Fruit fly (Drosophila melanogaster) whole organism, embryonic: Measurements from ENCODE around the gene CG3505.

Source experiments
- Atf-2 ChIP-seq: fragments of 200-800 bp; sonication (Bioruptor generic); optimal IDR thresholded peaks from 2 replicates; lab custom pipeline; 2016; ENCODE audit warnings: missing biosample characterization, missing genetic modification characterization
- CG10959 ChIP-seq: fragments of 200-800 bp; sonication (Bioruptor generic); IDR thresholded peaks from 2 replicates; pipeline ENCODE4 v1.3.6; 2022; ENCODE audit warnings: missing biosample characterization, missing genetic modification characterization
- CG10979 ChIP-seq: fragments of 200-800 bp; sonication (Bioruptor generic); optimal IDR thresholded peaks from 2 replicates; lab custom pipeline; 2018; ENCODE audit warnings: missing biosample characterization, mild to moderate bottlenecking, missing genetic modification characterization, moderate library complexity
- CG12219 ChIP-seq: fragments of 200-800 bp; sonication (Bioruptor generic); optimal IDR thresholded peaks from 3 replicates; lab custom pipeline; 2018; ENCODE audit warnings: missing biosample characterization, mild to moderate bottlenecking, missing genetic modification characterization
- CG14860 ChIP-seq: fragments of 200-800 bp; sonication (Bioruptor generic); IDR thresholded peaks from 3 replicates; pipeline ENCODE4 v1.3.6; 2022; ENCODE audit warnings: missing biosample characterization, missing genetic modification characterization; ENCODE audit not compliant: partially characterized antibody
- CG1603 ChIP-seq: fragments of 200-800 bp; sonication (Bioruptor generic); optimal IDR thresholded peaks from 2 replicates; lab custom pipeline; 2019; ENCODE audit warnings: missing biosample characterization, mild to moderate bottlenecking, missing genetic modification characterization, moderate library complexity
- CG17568 ChIP-seq: fragments of 200-800 bp; sonication (Bioruptor generic); optimal IDR thresholded peaks from 2 replicates; lab custom pipeline; 2018; ENCODE audit warnings: missing biosample characterization, mild to moderate bottlenecking, missing genetic modification characterization, moderate library complexity
- CG17829 ChIP-seq: fragments of 200-800 bp; optimal IDR thresholded peaks from 2 replicates; lab custom pipeline; 2019; ENCODE audit warnings: missing biosample characterization, mild to moderate bottlenecking, missing genetic modification characterization, moderate library complexity
- CG2712 ChIP-seq: fragments of 200-800 bp; optimal IDR thresholded peaks from 3 replicates; lab custom pipeline; 2019; ENCODE audit warnings: missing biosample characterization, mild to moderate bottlenecking, missing genetic modification characterization, moderate library complexity
- CG32767 ChIP-seq: fragments of 200-800 bp; sonication (Bioruptor generic); IDR thresholded peaks from 2 replicates; pipeline ENCODE4 v1.3.6; 2022; ENCODE audit warnings: missing biosample characterization, missing genetic modification characterization
- CG6254 ChIP-seq: fragments of 200-800 bp; sonication (Bioruptor generic); optimal IDR thresholded peaks from 3 replicates; lab custom pipeline; 2017; ENCODE audit warnings: mild to moderate bottlenecking, missing biosample characterization, missing genetic modification reagents, missing genetic modification characterization
- CG6272 ChIP-seq: fragments of 200-800 bp; sonication (Bioruptor generic); IDR thresholded peaks from 2 replicates; pipeline ENCODE4 v1.3.6; 2022; ENCODE audit warnings: missing biosample characterization, missing genetic modification characterization
- CG8478 ChIP-seq: fragments of >200 bp; optimal IDR thresholded peaks from 2 replicates; lab custom pipeline; 2018
- CoRest ChIP-seq: fragments of 200-800 bp; sonication (Bioruptor generic); optimal IDR thresholded peaks from 3 replicates; lab custom pipeline; 2018; ENCODE audit warnings: missing biosample characterization, mild to moderate bottlenecking, missing genetic modification characterization, moderate library complexity
- E2f1 ChIP-seq: fragments of 200-800 bp; sonication (Bioruptor generic); IDR thresholded peaks from 2 replicates; pipeline ENCODE4 v1.3.6; 2022; ENCODE audit warnings: missing biosample characterization, missing genetic modification characterization
- Eip74EF ChIP-seq, 2 experiments: fragments of 200-800 bp in 1 of 2; fragments of >200 bp in 1 of 2; sonication (Bioruptor generic) in 1 of 2; optimal IDR thresholded peaks; 2 replicates each; lab custom pipeline; 2017 to 2019; ENCODE audit warnings: missing biosample characterization in 2 of 2, missing genetic modification characterization in 2 of 2, mild to moderate bottlenecking in 1 of 2, moderate library complexity in 1 of 2
- GATAe ChIP-seq: fragments of 200-800 bp; sonication (Bioruptor generic); conservative IDR thresholded peaks from 2 replicates; pipeline ENCODE4 v1.3.6; 2022; ENCODE audit warnings: missing biosample characterization, missing genetic modification characterization
- H15 ChIP-seq: fragments of 200-800 bp; sonication (Bioruptor generic); IDR thresholded peaks from 3 replicates; pipeline ENCODE4 v1.3.6; 2022; ENCODE audit warnings: missing biosample characterization, missing genetic modification characterization
- Hand ChIP-seq: fragments of 200-800 bp; sonication (Bioruptor generic); optimal IDR thresholded peaks from 2 replicates; lab custom pipeline; 2017; ENCODE audit warnings: mild to moderate bottlenecking, missing biosample characterization, missing genetic modification reagents, missing genetic modification characterization
- MESR4 ChIP-seq: fragments of 200-800 bp; sonication (Bioruptor generic); optimal IDR thresholded peaks from 2 replicates; lab custom pipeline; 2018; ENCODE audit warnings: missing biosample characterization, mild to moderate bottlenecking, missing genetic modification characterization, moderate library complexity
- Pdp1 ChIP-seq, 2 experiments: fragments of 200-800 bp; sonication (Bioruptor generic); optimal IDR thresholded peaks; 3 replicates each; lab custom pipeline; 2016; ENCODE audit warnings: missing biosample characterization in 2 of 2, missing genetic modification characterization in 2 of 2, mild to moderate bottlenecking in 1 of 2, moderate library complexity in 1 of 2
- br ChIP-seq: fragments of >200 bp; optimal IDR thresholded peaks from 2 replicates; lab custom pipeline; 2017
- cad ChIP-seq: fragments of >200 bp; optimal IDR thresholded peaks from 2 replicates; lab custom pipeline; 2017; ENCODE audit warnings: missing biosample characterization, missing genetic modification characterization
- chif ChIP-seq, 2 experiments: fragments of 200-800 bp; sonication (Bioruptor generic); optimal IDR thresholded peaks; 3 replicates each; lab custom pipeline; 2016; ENCODE audit warnings: missing biosample characterization in 2 of 2, missing genetic modification characterization in 2 of 2
- crc ChIP-seq: fragments of 200-800 bp; sonication (Bioruptor generic); optimal IDR thresholded peaks from 2 replicates; lab custom pipeline; 2016; ENCODE audit warnings: missing biosample characterization, missing genetic modification characterization
- da ChIP-seq: fragments of 200-800 bp; sonication (Bioruptor generic); optimal IDR thresholded peaks from 2 replicates; lab custom pipeline; 2016; ENCODE audit warnings: missing biosample characterization, missing genetic modification characterization
- dati ChIP-seq: fragments of 200-800 bp; sonication (Bioruptor generic); IDR thresholded peaks from 2 replicates; pipeline ENCODE4 v1.3.6; 2022; ENCODE audit warnings: missing biosample characterization, missing genetic modification characterization
- disco-r ChIP-seq: fragments of 200-800 bp; sonication (Bioruptor generic); optimal IDR thresholded peaks from 2 replicates; lab custom pipeline; 2016; ENCODE audit warnings: missing biosample characterization, missing genetic modification characterization
- en ChIP-seq: fragments of 200-800 bp; sonication (Bioruptor generic); optimal IDR thresholded peaks from 2 replicates; lab custom pipeline; 2016; ENCODE audit warnings: missing biosample characterization, missing genetic modification characterization
- gem ChIP-seq: fragments of 200-800 bp; sonication (Bioruptor generic); optimal IDR thresholded peaks from 2 replicates; lab custom pipeline; 2019; ENCODE audit warnings: missing biosample characterization, mild to moderate bottlenecking, missing genetic modification characterization, moderate library complexity
- inv ChIP-seq: fragments of 200-800 bp; sonication (Bioruptor generic); IDR thresholded peaks from 2 replicates; pipeline ENCODE4 v1.3.6; 2022; ENCODE audit warnings: missing biosample characterization, missing genetic modification characterization; ENCODE audit not compliant: partially characterized antibody
- kah ChIP-seq: fragments of 200-800 bp; sonication (Bioruptor generic); optimal IDR thresholded peaks from 2 replicates; lab custom pipeline; 2018; ENCODE audit warnings: missing biosample characterization, mild to moderate bottlenecking, missing genetic modification characterization
- nerfin-2 ChIP-seq: fragments of 200-800 bp; sonication (Bioruptor generic); IDR thresholded peaks from 2 replicates; pipeline ENCODE4 v1.3.6; 2022; ENCODE audit warnings: missing biosample characterization, missing genetic modification characterization; ENCODE audit not compliant: partially characterized antibody
- org-1 ChIP-seq: fragments of 200-800 bp; sonication (Bioruptor generic); optimal IDR thresholded peaks from 2 replicates; lab custom pipeline; 2017; ENCODE audit warnings: missing biosample characterization, missing genetic modification characterization
- peb ChIP-seq: fragments of 200-800 bp; sonication (Bioruptor generic); IDR thresholded peaks from 2 replicates; pipeline ENCODE4 v1.3.6; 2022; ENCODE audit warnings: missing biosample characterization, missing genetic modification characterization
- psq ChIP-seq: fragments of 200-800 bp; sonication (Bioruptor generic); optimal IDR thresholded peaks from 2 replicates; lab custom pipeline; 2017; ENCODE audit warnings: missing biosample characterization, missing genetic modification characterization
- rib ChIP-seq: fragments of 200-800 bp; sonication (Bioruptor generic); IDR thresholded peaks from 2 replicates; pipeline ENCODE4 v1.3.6; 2022; ENCODE audit warnings: missing biosample characterization, missing genetic modification characterization
- ro ChIP-seq: fragments of 200-800 bp; sonication (Bioruptor generic); IDR thresholded peaks from 2 replicates; pipeline ENCODE4 v1.3.6; 2022; ENCODE audit warnings: missing biosample characterization, missing genetic modification characterization
- row ChIP-seq: fragments of 200-800 bp; sonication (Bioruptor generic); IDR thresholded peaks from 3 replicates; pipeline ENCODE4 v1.3.6; 2022; ENCODE audit warnings: missing biosample characterization, missing genetic modification characterization
- sima ChIP-seq: fragments of 200-800 bp; sonication (Bioruptor generic); optimal IDR thresholded peaks from 2 replicates; lab custom pipeline; 2016; ENCODE audit warnings: missing biosample characterization, missing genetic modification characterization
- sr ChIP-seq: fragments of 200-800 bp; sonication (Bioruptor generic); IDR thresholded peaks from 3 replicates; pipeline ENCODE4 v1.3.6; 2022; ENCODE audit warnings: missing biosample characterization, missing genetic modification characterization
- ssp ChIP-seq: fragments of 200-800 bp; sonication (Bioruptor generic); IDR thresholded peaks from 2 replicates; pipeline ENCODE4 v1.3.6; 2022; ENCODE audit warnings: missing biosample characterization, missing genetic modification characterization
- tgo ChIP-seq: fragments of 200-800 bp; sonication (Bioruptor generic); IDR thresholded peaks from 3 replicates; pipeline ENCODE4 v1.3.6; 2022; ENCODE audit warnings: missing biosample characterization, missing genetic modification characterization
- vnd ChIP-seq: fragments of 200-800 bp; sonication (Bioruptor generic); IDR thresholded peaks from 3 replicates; pipeline ENCODE4 v1.3.6; 2022; ENCODE audit warnings: missing biosample characterization, missing genetic modification characterization; ENCODE audit not compliant: partially characterized antibody

The CG3505 gene

DNA sequence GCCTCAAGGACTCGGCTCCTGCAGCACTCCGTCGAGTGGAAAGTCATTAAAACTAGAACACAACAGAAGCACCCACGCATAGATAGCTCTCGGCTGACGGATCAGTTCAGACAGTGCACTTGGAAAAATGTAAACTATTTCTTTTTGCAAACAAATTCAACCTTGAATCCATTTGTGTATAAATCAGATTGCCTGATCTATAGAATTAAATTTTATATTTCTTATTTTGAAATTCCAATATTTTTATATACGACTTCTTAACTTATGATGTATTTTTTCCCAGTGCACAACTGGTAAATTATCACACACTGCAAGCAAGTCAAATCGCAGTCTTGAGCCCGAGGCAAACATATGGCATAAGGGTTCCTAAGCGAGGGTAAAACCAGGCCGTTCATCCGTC is 17.5 kb downstream of the CG3505 start (continued):
- TF ChIP-seq kah (GFP tag; lab: Kevin White, UChicago), result peak; percentile 1
- no peak for TF ChIP-seq Hand (GFP tag; lab: Kevin White, UChicago)
- no peak for TF ChIP-seq dati (GFP tag; lab: Robert Waterston, UW)
- TF ChIP-seq vnd, result no peak
- TF ChIP-seq CG12219, result no peak
- TF ChIP-seq CG32767 (GFP tag; lab: Robert Waterston, UW), result peak; percentile 57; the same call in 1 of the 2 replicates
- TF ChIP-seq inv, result no peak
- peak; percentile 63; the same call in 1 of the 2 replicates for TF ChIP-seq ro
- TF ChIP-seq psq (GFP tag; lab: Kevin White, UChicago), result no peak
- peak; percentile 91 for TF ChIP-seq CG10959 (GFP tag; lab: Robert Waterston, UW)
- TF ChIP-seq CG10979 (tag; lab: Kevin White, UChicago), result peak; percentile 88
- TF ChIP-seq E2f1 (GFP tag; lab: Robert Waterston, UW), result peak; percentile 62
- peak; percentile 62; the same call in 1 of the 2 replicates for TF ChIP-seq peb (GFP tag; lab: Robert Waterston, UW)
- TF ChIP-seq Pdp1 (GFP tag; optimal IDR thresholded peaks at IDR 0.05; lab: Kevin White, UChicago), result peak; percentile 19 to 60
- TF ChIP-seq CG17829 (tag; lab: Kevin White, UChicago), result peak; percentile 92
- TF ChIP-seq br (lab: Kevin White, UChicago), result no peak
- TF ChIP-seq tgo, result peak; percentile 68
- no peak for TF ChIP-seq CG17568 (GFP tag; lab: Kevin White, UChicago)
- TF ChIP-seq Atf-2 (GFP tag; lab: Kevin White, UChicago), result peak; percentile 28
- TF ChIP-seq Eip74EF (GFP tag; optimal IDR thresholded peaks at IDR 0.05; lab: Kevin White, UChicago), result peak in 1 of 2 experiments; percentile 0
- peak; percentile 68 for TF ChIP-seq row
- TF ChIP-seq MESR4, result no peak
- TF ChIP-seq CG1603 (tag; lab: Kevin White, UChicago), result peak; percentile 49
- TF ChIP-seq disco-r (GFP tag; lab: Kevin White, UChicago), result no peak
- 0 out of 2 replicates have a peak, but pooled peaks have one; percentile 39 for TF ChIP-seq rib (GFP tag; lab: Robert Waterston, UW)
- peak; percentile 35 for TF ChIP-seq org-1 (GFP tag; lab: Kevin White, UChicago)
- no peak for TF ChIP-seq sima (GFP tag; lab: Kevin White, UChicago)
- no peak for TF ChIP-seq GATAe
- no peak for TF ChIP-seq en (GFP tag; lab: Kevin White, UChicago)
- TF ChIP-seq nerfin-2, result no peak
- no peak for TF ChIP-seq CG6272 (GFP tag; lab: Robert Waterston, UW)
- no peak for TF ChIP-seq da (GFP tag; lab: Kevin White, UChicago)
- TF ChIP-seq CG14860 (GFP tag; lab: Robert Waterston, UW), result no peak
- TF ChIP-seq CoRest, result peak; percentile 59
- TF ChIP-seq ssp (GFP tag; lab: Robert Waterston, UW), result peak; percentile 41; the same call in 1 of the 2 replicates
- peak; percentile 55; the same call in 1 of the 3 replicates for TF ChIP-seq H15 (GFP tag; lab: Robert Waterston, UW)
- TF ChIP-seq CG2712, result peak; percentile 90
- TF ChIP-seq gem (tag; lab: Kevin White, UChicago), result peak; percentile 84
- TF ChIP-seq CG8478, result no peak
- 0 out of 3 replicates have a peak, but pooled peaks have one; percentile 17 for TF ChIP-seq sr (GFP tag; lab: Robert Waterston, UW)
- no peak for TF ChIP-seq cad (GFP tag; lab: Kevin White, UChicago)
- no peak for TF ChIP-seq crc
- TF ChIP-seq chif (GFP tag; optimal IDR thresholded peaks at IDR 0.05; lab: Kevin White, UChicago), result peak; percentile 55 to 80
- peak; percentile 46 for TF ChIP-seq CG6254
- TF ChIP-seq, all 482 proteins: peak for 222
